Fruit fly (Drosophila melanogaster) whole organism, adult: ENCODE results near the gene CG10874.

Source experiments
- CG11617 ChIP-seq: fragments of 200-800 bp; sonication (Bioruptor generic); optimal IDR thresholded peaks from 2 replicates; lab custom pipeline; 2017; ENCODE audit warnings: mild to moderate bottlenecking, missing biosample characterization, missing genetic modification reagents, missing genetic modification characterization
- CG12768 ChIP-seq: fragments of 200-800 bp; sonication (Bioruptor generic); optimal IDR thresholded peaks from 2 replicates; lab custom pipeline; 2017; ENCODE audit warnings: missing biosample characterization, missing genetic modification characterization, mild to moderate bottlenecking, moderate library complexity, missing genetic modification reagents
- CG14711 ChIP-seq: fragments of 200-800 bp; sonication (Bioruptor generic); optimal IDR thresholded peaks from 2 replicates; lab custom pipeline; 2018; ENCODE audit warnings: missing biosample characterization, mild to moderate bottlenecking, missing genetic modification characterization, moderate library complexity
- CG7101 ChIP-seq: fragments of 200-800 bp; sonication (Bioruptor generic); optimal IDR thresholded peaks from 2 replicates; lab custom pipeline; 2018; ENCODE audit warnings: missing biosample characterization, mild to moderate bottlenecking, missing genetic modification characterization, moderate library complexity
- Hr96 ChIP-seq: fragments of 200-800 bp; sonication (Bioruptor generic); optimal IDR thresholded peaks from 2 replicates; lab custom pipeline; 2016; ENCODE audit warnings: missing biosample characterization, missing genetic modification characterization
- Mnt ChIP-seq: fragments of 200-800 bp; sonication (Bioruptor generic); optimal IDR thresholded peaks from 2 replicates; lab custom pipeline; 2016; ENCODE audit warnings: missing biosample characterization, mild to moderate bottlenecking, missing genetic modification characterization
- bab1 ChIP-seq: fragments of 200-800 bp; sonication (Bioruptor generic); optimal IDR thresholded peaks from 3 replicates; lab custom pipeline; 2019; ENCODE audit warnings: missing biosample characterization, mild to moderate bottlenecking, missing genetic modification characterization, moderate library complexity
- cnc ChIP-seq, 2 experiments: fragments of >200 bp; optimal IDR thresholded peaks; 2 replicates each; lab custom pipeline; 2017
- kay ChIP-seq: fragments of 200-800 bp; sonication (Bioruptor generic); peaks from one replicate; lab custom pipeline; 2016; ENCODE audit warnings: missing biosample characterization, missing genetic modification characterization, borderline replicate concordance
- ovo ChIP-seq: fragments of 200-800 bp; sonication (Bioruptor generic); optimal IDR thresholded peaks from 2 replicates; lab custom pipeline; 2016; ENCODE audit warnings: missing biosample characterization, missing genetic modification characterization
- pad ChIP-seq: fragments of 200-800 bp; sonication (Bioruptor generic); optimal IDR thresholded peaks from 3 replicates; lab custom pipeline; 2017; ENCODE audit warnings: missing biosample characterization, missing genetic modification characterization, mild to moderate bottlenecking, moderate library complexity, missing genetic modification reagents

DNA sequence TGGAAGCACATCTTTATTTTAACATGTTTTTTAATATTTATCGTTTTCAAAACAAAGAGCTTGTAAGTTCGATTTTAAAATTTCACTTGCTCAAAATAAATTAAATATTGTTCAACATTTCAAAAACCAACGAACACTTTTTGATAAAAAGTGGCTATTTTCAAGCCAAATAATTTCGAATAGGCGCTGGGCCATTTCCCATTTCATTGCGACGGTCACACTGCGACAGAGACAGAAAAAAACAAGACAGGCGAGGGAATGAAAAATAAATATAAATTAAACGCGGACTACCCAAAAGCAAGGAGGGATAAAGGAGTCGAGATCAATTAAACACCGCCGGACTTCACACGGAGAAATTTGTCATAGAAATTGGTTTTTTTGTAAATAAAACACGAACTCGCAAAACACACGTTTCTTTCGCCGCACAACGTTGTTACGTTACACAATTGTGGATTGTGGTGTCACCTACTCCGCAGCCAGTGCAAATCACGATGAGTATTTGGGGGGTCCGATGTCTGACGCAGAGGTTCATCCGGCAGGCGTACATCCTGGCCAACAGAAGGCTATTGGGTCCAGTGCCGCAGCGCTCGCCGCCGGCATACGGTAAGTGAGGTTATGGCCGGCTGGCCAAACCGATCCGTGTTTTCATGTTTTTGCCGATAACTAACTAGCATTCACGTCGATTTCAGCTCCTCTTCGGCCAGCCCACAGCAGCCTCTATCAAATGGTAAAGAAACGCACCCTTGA is 40.5 kb downstream of the CG10874 start, which contains the start of gene AIF:
- TF ChIP-seq bab1 (GFP tag; lab: Kevin White, UChicago) (no peak), ovo (GFP tag; lab: Kevin White, UChicago) (no peak), CG7101 (tag; lab: Kevin White, UChicago) (peak; percentile 21), CG12768 (GFP tag; lab: Kevin White, UChicago) (no peak), pad (GFP tag; lab: Kevin White, UChicago) (no peak), Hr96 (GFP tag; lab: Kevin White, UChicago) (no peak), cnc (optimal IDR thresholded peaks at IDR 0.05; lab: Kevin White, UChicago) (no peak), kay (GFP tag; lab: Kevin White, UChicago) (no peak), CG14711 (tag; lab: Kevin White, UChicago) (no peak), CG11617 (GFP tag; lab: Kevin White, UChicago) (peak; percentile 45), Mnt (GFP tag; lab: Kevin White, UChicago) (peak; percentile 55)
